Fruit fly (Drosophila melanogaster) whole organism, embryonic: Measurements from ENCODE around the gene HBS1.

Experiments used
- Abd-B ChIP-seq: fragments of 200-800 bp; sonication (Bioruptor generic); optimal IDR thresholded peaks from 2 replicates; lab custom pipeline; 2018; ENCODE audit warnings: missing biosample characterization, mild to moderate bottlenecking, missing genetic modification characterization, moderate library complexity
- B-H1 ChIP-seq: fragments of 200-800 bp; sonication (Bioruptor generic); IDR thresholded peaks from 3 replicates; pipeline ENCODE4 v1.3.6; 2022; ENCODE audit warnings: missing biosample characterization, missing genetic modification characterization
- CG1024 ChIP-seq: fragments of 200-800 bp; sonication (Bioruptor generic); IDR thresholded peaks from 2 replicates; pipeline ENCODE4 v1.3.6; 2022; ENCODE audit warnings: missing biosample characterization, missing genetic modification characterization
- CG10431 ChIP-seq: fragments of 200-800 bp; sonication (Bioruptor generic); optimal IDR thresholded peaks from 3 replicates; lab custom pipeline; 2018; ENCODE audit warnings: missing biosample characterization, mild to moderate bottlenecking, missing genetic modification characterization
- CG11456 ChIP-seq: fragments of 200-800 bp; sonication (Bioruptor generic); IDR thresholded peaks from 3 replicates; pipeline ENCODE4 v1.3.6; 2022; ENCODE audit warnings: missing biosample characterization, missing genetic modification characterization
- CG11695 ChIP-seq: fragments of 200-800 bp; sonication (Bioruptor generic); IDR thresholded peaks from 3 replicates; pipeline ENCODE4 v1.3.6; 2022; ENCODE audit warnings: missing biosample characterization, missing genetic modification characterization
- CG12299 ChIP-seq: fragments of 200-800 bp; sonication (Bioruptor generic); optimal IDR thresholded peaks from 2 replicates; lab custom pipeline; 2018; ENCODE audit warnings: missing biosample characterization, mild to moderate bottlenecking, missing genetic modification characterization
- CG13287 ChIP-seq: fragments of 200-800 bp; sonication (Bioruptor generic); IDR thresholded peaks from 2 replicates; pipeline ENCODE4 v1.3.6; 2022; ENCODE audit warnings: missing biosample characterization, missing genetic modification characterization; ENCODE audit not compliant: partially characterized antibody
- CG14441 ChIP-seq: fragments of 200-800 bp; sonication (Bioruptor generic); IDR thresholded peaks from 2 replicates; pipeline ENCODE4 v1.3.6; 2022; ENCODE audit warnings: missing biosample characterization, missing genetic modification characterization
- CG1647 ChIP-seq: fragments of 200-800 bp; sonication (Bioruptor generic); optimal IDR thresholded peaks from 3 replicates; lab custom pipeline; 2016; ENCODE audit warnings: missing biosample characterization, missing genetic modification characterization
- CG16779 ChIP-seq: fragments of 200-800 bp; sonication (Bioruptor generic); IDR thresholded peaks from 2 replicates; pipeline ENCODE4 v1.3.6; 2022; ENCODE audit warnings: missing biosample characterization, missing genetic modification characterization
- CG17385 ChIP-seq: fragments of 200-800 bp; sonication (Bioruptor generic); optimal IDR thresholded peaks from 3 replicates; lab custom pipeline; 2018; ENCODE audit warnings: missing biosample characterization, mild to moderate bottlenecking, missing genetic modification characterization
- CG17912 ChIP-seq: fragments of 200-800 bp; sonication (Bioruptor generic); optimal IDR thresholded peaks from 2 replicates; lab custom pipeline; 2018; ENCODE audit warnings: missing biosample characterization, mild to moderate bottlenecking, missing genetic modification characterization
- CG30020 ChIP-seq: fragments of 200-800 bp; optimal IDR thresholded peaks from 2 replicates; lab custom pipeline; 2019; ENCODE audit warnings: missing biosample characterization, mild to moderate bottlenecking, missing genetic modification characterization, moderate library complexity
- CG3065 ChIP-seq: fragments of 200-800 bp; sonication (Bioruptor generic); optimal IDR thresholded peaks from 2 replicates; lab custom pipeline; 2016; ENCODE audit warnings: missing biosample characterization, missing genetic modification characterization
- CG33557 ChIP-seq: fragments of 200-800 bp; sonication (Bioruptor generic); optimal IDR thresholded peaks from 2 replicates; lab custom pipeline; 2019; ENCODE audit warnings: missing biosample characterization, mild to moderate bottlenecking, missing genetic modification characterization, moderate library complexity
- CG43689 ChIP-seq: fragments of 200-800 bp; sonication (Bioruptor generic); IDR thresholded peaks from 2 replicates; pipeline ENCODE4 v1.3.6; 2022; ENCODE audit warnings: missing biosample characterization, missing genetic modification characterization
- CG4404 ChIP-seq: fragments of 200-800 bp; sonication (Bioruptor generic); IDR thresholded peaks from 2 replicates; pipeline ENCODE4 v1.3.6; 2022; ENCODE audit warnings: missing biosample characterization, missing genetic modification characterization
- CG5953 ChIP-seq: fragments of 200-800 bp; sonication (Bioruptor generic); IDR thresholded peaks from 2 replicates; pipeline ENCODE4 v1.3.6; 2022; ENCODE audit warnings: missing biosample characterization, missing genetic modification characterization
- CG6689 ChIP-seq: fragments of 200-800 bp; sonication (Bioruptor generic); IDR thresholded peaks from 2 replicates; pipeline ENCODE4 v1.3.6; 2022; ENCODE audit warnings: missing biosample characterization, missing genetic modification characterization
- CG9817 ChIP-seq: fragments of 200-800 bp; sonication (Bioruptor generic); optimal IDR thresholded peaks from 2 replicates; lab custom pipeline; 2018; ENCODE audit warnings: missing biosample characterization, mild to moderate bottlenecking, missing genetic modification characterization, moderate library complexity
- CG9932 ChIP-seq: fragments of 200-800 bp; sonication (Bioruptor generic); IDR thresholded peaks from 2 replicates; pipeline ENCODE4 v1.3.6; 2022; ENCODE audit warnings: missing biosample characterization, missing genetic modification characterization
- Dbx ChIP-seq: fragments of 200-800 bp; sonication (Bioruptor generic); IDR thresholded peaks from 3 replicates; pipeline ENCODE4 v1.3.6; 2022; ENCODE audit warnings: missing biosample characterization, missing genetic modification characterization
- Deaf1 ChIP-seq: fragments of 200-800 bp; optimal IDR thresholded peaks from 3 replicates; lab custom pipeline; 2019; ENCODE audit warnings: missing biosample characterization, mild to moderate bottlenecking, missing genetic modification characterization, moderate library complexity
- E2f1 ChIP-seq: fragments of 200-800 bp; sonication (Bioruptor generic); IDR thresholded peaks from 2 replicates; pipeline ENCODE4 v1.3.6; 2022; ENCODE audit warnings: missing biosample characterization, missing genetic modification characterization
- Gug ChIP-seq: fragments of 200-800 bp; sonication (Bioruptor generic); IDR thresholded peaks from 4 replicates; pipeline ENCODE4 v1.3.6; 2022; ENCODE audit warnings: missing biosample characterization, missing genetic modification characterization
- HLHmδ ChIP-seq: fragments of 200-800 bp; sonication (Bioruptor generic); optimal IDR thresholded peaks from 2 replicates; lab custom pipeline; 2018; ENCODE audit warnings: missing biosample characterization, mild to moderate bottlenecking, missing genetic modification characterization, moderate library complexity
- Hey ChIP-seq: fragments of 200-800 bp; sonication (Bioruptor generic); optimal IDR thresholded peaks from 3 replicates; lab custom pipeline; 2018; ENCODE audit warnings: missing biosample characterization, mild to moderate bottlenecking, missing genetic modification characterization
- HmgD ChIP-seq: fragments of 200-800 bp; sonication (Bioruptor generic); optimal IDR thresholded peaks from 3 replicates; lab custom pipeline; 2016; ENCODE audit warnings: missing biosample characterization, missing genetic modification characterization
- NC2α ChIP-seq: fragments of 200-800 bp; sonication (Bioruptor generic); optimal IDR thresholded peaks from 2 replicates; lab custom pipeline; 2016; ENCODE audit warnings: missing biosample characterization, missing genetic modification characterization
- Ptx1 ChIP-seq: fragments of 200-800 bp; sonication (Bioruptor generic); IDR thresholded peaks from 2 replicates; pipeline ENCODE4 v1.3.6; 2022; ENCODE audit warnings: missing biosample characterization, missing genetic modification characterization
- Xrp1 ChIP-seq: fragments of 200-800 bp; sonication (Bioruptor generic); IDR thresholded peaks from 2 replicates; pipeline ENCODE4 v1.3.6; 2022; ENCODE audit warnings: missing biosample characterization, missing genetic modification characterization
- ab ChIP-seq: fragments of 200-800 bp; sonication (Bioruptor generic); optimal IDR thresholded peaks from 2 replicates; lab custom pipeline; 2016; ENCODE audit warnings: missing biosample characterization, missing genetic modification characterization
- cg ChIP-seq: fragments of 200-800 bp; sonication (Bioruptor generic); optimal IDR thresholded peaks from 3 replicates; lab custom pipeline; 2019; ENCODE audit warnings: missing biosample characterization, mild to moderate bottlenecking, missing genetic modification characterization, moderate library complexity
- gce ChIP-seq: fragments of 200-800 bp; sonication (Bioruptor generic); IDR thresholded peaks from 3 replicates; pipeline ENCODE4 v1.3.6; 2022; ENCODE audit warnings: missing biosample characterization, missing genetic modification characterization
- grn ChIP-seq: fragments of 200-800 bp; sonication (Bioruptor generic); optimal IDR thresholded peaks from 3 replicates; lab custom pipeline; 2017; ENCODE audit warnings: missing biosample characterization, missing genetic modification characterization
- hkb ChIP-seq, 2 experiments: fragments of 200-800 bp in 1 of 2; fragments of >200 bp in 1 of 2; sonication (Bioruptor generic) in 1 of 2; IDR thresholded peaks in 1 of 2; optimal IDR thresholded peaks in 1 of 2; 2 replicates each; pipeline versions ENCODE4 v1.3.6 to Lab custom; 2017 to 2022; ENCODE audit warnings: missing biosample characterization in 1 of 2, missing genetic modification characterization in 1 of 2
- lilli ChIP-seq: fragments of 200-800 bp; sonication (Bioruptor generic); optimal IDR thresholded peaks from 3 replicates; lab custom pipeline; 2016; ENCODE audit warnings: missing biosample characterization, missing genetic modification characterization
- otp ChIP-seq: fragments of 200-800 bp; sonication (Bioruptor generic); IDR thresholded peaks from 3 replicates; pipeline ENCODE4, ENCODE4 v1.3.6; 2022; ENCODE audit warnings: missing biosample characterization, missing genetic modification characterization
- pb ChIP-seq: fragments of 200-800 bp; sonication (Bioruptor generic); optimal IDR thresholded peaks from 3 replicates; lab custom pipeline; 2016; ENCODE audit warnings: missing biosample characterization, missing genetic modification characterization
- pnt ChIP-seq: fragments of 200-800 bp; sonication (Bioruptor generic); optimal IDR thresholded peaks from 3 replicates; lab custom pipeline; 2016; ENCODE audit warnings: missing biosample characterization, missing genetic modification characterization
- prd ChIP-seq, 3 experiments: fragments of >200 bp in 2 of 3; fragments of 200-800 bp in 1 of 3; sonication (Bioruptor generic) in 1 of 3; optimal IDR thresholded peaks in 2 of 3; IDR thresholded peaks in 1 of 3; 2 replicates in 2 of 3; 3 replicates in 1 of 3; pipeline versions ENCODE4 v1.3.6 to Lab custom; 2017 to 2022; ENCODE audit warnings: missing biosample characterization in 1 of 3, missing genetic modification characterization in 1 of 3
- scrt ChIP-seq: fragments of 200-800 bp; sonication (Bioruptor generic); optimal IDR thresholded peaks from 2 replicates; lab custom pipeline; 2018; ENCODE audit warnings: missing biosample characterization, mild to moderate bottlenecking, missing genetic modification characterization, moderate library complexity
- sens ChIP-seq: fragments of 200-800 bp; sonication (Bioruptor generic); peaks from one replicate; lab custom pipeline; 2016; ENCODE audit warnings: missing biosample characterization, missing genetic modification characterization
- sisA ChIP-seq: fragments of 200-800 bp; sonication (Bioruptor generic); IDR thresholded peaks from 2 replicates; pipeline ENCODE4 v1.3.6; 2022; ENCODE audit warnings: missing biosample characterization, missing genetic modification characterization
- slbo ChIP-seq: fragments of 200-800 bp; sonication (Bioruptor generic); IDR thresholded peaks from 2 replicates; pipeline ENCODE4 v1.3.6; 2022; ENCODE audit warnings: missing biosample characterization, missing genetic modification characterization
- sqz ChIP-seq: fragments of 200-800 bp; sonication (Bioruptor generic); optimal IDR thresholded peaks from 3 replicates; lab custom pipeline; 2018; ENCODE audit warnings: missing biosample characterization, mild to moderate bottlenecking, missing genetic modification characterization
- sr ChIP-seq: fragments of 200-800 bp; sonication (Bioruptor generic); IDR thresholded peaks from 3 replicates; pipeline ENCODE4 v1.3.6; 2022; ENCODE audit warnings: missing biosample characterization, missing genetic modification characterization
- tgo ChIP-seq: fragments of 200-800 bp; sonication (Bioruptor generic); IDR thresholded peaks from 3 replicates; pipeline ENCODE4 v1.3.6; 2022; ENCODE audit warnings: missing biosample characterization, missing genetic modification characterization
- zen2 ChIP-seq: fragments of 200-800 bp; sonication (Bioruptor generic); IDR thresholded peaks from 3 replicates; pipeline ENCODE4 v1.3.6; 2022; ENCODE audit warnings: missing biosample characterization, missing genetic modification characterization; ENCODE audit not compliant: partially characterized antibody

The HBS1 gene

dm6 chr3L:1865121-1865727 lies at the start of gene HBS1, which contains the start of gene CG12025 (continued):
- TF ChIP-seq hkb (optimal IDR thresholded peaks at IDR 0.05; lab: Kevin White, UChicago) (peak; percentile 94), hkb (GFP tag; IDR thresholded peaks at IDR 0.05; lab: Robert Waterston, UW) (no peak), tgo (GFP tag; lab: Robert Waterston, UW) (peak; percentile 49; the same call in 2 of the 3 replicates), CG9817 (tag; lab: Kevin White, UChicago) (peak; percentile 63), otp (GFP tag; lab: Robert Waterston, UW) (no peak), gce (GFP tag; lab: Robert Waterston, UW) (no peak), grn (no peak), CG3065 (GFP tag; lab: Kevin White, UChicago) (peak; percentile 63), HLHmδ (no peak), CG1024 (peak; percentile 10; the same call in 1 of the 2 replicates), cg (GFP tag; lab: Kevin White, UChicago) (no peak), CG33557 (GFP tag; lab: Kevin White, UChicago) (no peak), CG17385 (peak; percentile 23), zen2 (GFP tag; lab: Robert Waterston, UW) (no peak), Deaf1 (peak; percentile 32), HmgD (GFP tag; lab: Kevin White, UChicago) (peak; percentile 14), NC2α (no peak), CG13287 (no peak; the same call in 1 of the 2 replicates), sqz (GFP tag; lab: Kevin White, UChicago) (no peak), CG12299 (tag; lab: Kevin White, UChicago) (no peak), CG17912 (GFP tag; lab: Kevin White, UChicago) (no peak), sens (GFP tag; lab: Kevin White, UChicago) (peak; percentile 94), Hey (tag; lab: Kevin White, UChicago) (no peak), CG16779 (GFP tag; lab: Robert Waterston, UW) (no peak), Abd-B (GFP tag; lab: Kevin White, UChicago) (peak; percentile 80), E2f1 (GFP tag; lab: Robert Waterston, UW) (no peak; the same call in 1 of the 2 replicates), B-H1 (GFP tag; lab: Robert Waterston, UW) (no peak), CG10431 (GFP tag; lab: Kevin White, UChicago) (no peak), pb (GFP tag; lab: Kevin White, UChicago) (no peak), pnt (GFP tag; lab: Kevin White, UChicago) (peak; percentile 41), CG1647 (GFP tag; lab: Kevin White, UChicago) (peak; percentile 41), ab (no peak), scrt (GFP tag; lab: Kevin White, UChicago) (no peak), lilli (GFP tag; lab: Kevin White, UChicago) (peak; percentile 72), CG30020 (tag; lab: Kevin White, UChicago) (peak; percentile 94)

dm6 chr3L:1914668-1915067 lies 49.6 kb upstream of the HBS1 start:
- TF ChIP-seq sisA (GFP tag; lab: Robert Waterston, UW) (0 out of 2 replicates have a peak, but pooled peaks have one; percentile 13), CG4404 (GFP tag; lab: Robert Waterston, UW) (peak; percentile 65), CG9932 (GFP tag; lab: Robert Waterston, UW) (0 out of 2 replicates have a peak, but pooled peaks have one; percentile 7), CG11456 (GFP tag; lab: Robert Waterston, UW) (0 out of 3 replicates have a peak, but pooled peaks have one; percentile 37), Dbx (GFP tag; lab: Robert Waterston, UW) (peak; percentile 44; the same call in 2 of the 3 replicates), CG14441 (GFP tag; lab: Robert Waterston, UW) (peak; percentile 44; the same call in 1 of the 2 replicates), Xrp1 (GFP tag; lab: Robert Waterston, UW) (0 out of 2 replicates have a peak, but pooled peaks have one; percentile 47), tgo (GFP tag; lab: Robert Waterston, UW) (peak; percentile 40; the same call in 2 of the 3 replicates), CG6689 (0 out of 2 replicates have a peak, but pooled peaks have one; percentile 28), Ptx1 (GFP tag; lab: Robert Waterston, UW) (peak; percentile 43; the same call in 1 of the 2 replicates), sr (GFP tag; lab: Robert Waterston, UW) (no peak), Gug (GFP tag; lab: Robert Waterston, UW) (0 out of 4 replicates have a peak, but pooled peaks have one; percentile 13), prd (optimal IDR thresholded peaks at IDR 0.05; lab: Kevin White, UChicago) (no peak), prd (GFP tag; IDR thresholded peaks at IDR 0.05; lab: Robert Waterston, UW) (peak; percentile 54; the same call in 1 of the 3 replicates), CG5953 (no peak), CG43689 (no peak), CG11695 (no peak), slbo (GFP tag; lab: Robert Waterston, UW) (peak; percentile 32; the same call in 1 of the 2 replicates)
